Worm (Caenorhabditis elegans) whole organism, L4 larva: ENCODE results near the gene msd-2.
A peak's percentile ranks its signal among the peaks of the same experiment; 100 is the strongest.

Source experiments
- T20F7.1 ChIP-seq: fragments of 200-800 bp; sonication (Bioruptor generic); optimal IDR thresholded peaks from 2 replicates; lab custom pipeline; 2018; ENCODE audit warnings: mild to moderate bottlenecking, missing genetic modification characterization, missing compliant biosample characterization
- Y48G9A.11 ChIP-seq: fragments of 200-800 bp; sonication (Bioruptor generic); IDR thresholded peaks from 2 replicates; pipeline ENCODE4 v1.3.6; 2022; ENCODE audit warnings: missing genetic modification reagents, missing genetic modification characterization, missing compliant biosample characterization
- ZK546.5 ChIP-seq, 2 experiments: sonication (generic microtip); optimal IDR thresholded peaks; 2 replicates each; lab custom pipeline; 2017; ENCODE audit warnings: missing biosample characterization in 2 of 2, missing genetic modification characterization in 2 of 2
- aha-1 ChIP-seq: fragments of 150-350 bp; peaks from one replicate; lab custom pipeline; 2014; ENCODE audit warnings: missing biosample characterization, missing genetic modification characterization
- aly-2 ChIP-seq: sonication (generic microtip); optimal IDR thresholded peaks from 2 replicates; lab custom pipeline; 2018; ENCODE audit warnings: missing biosample characterization, missing genetic modification characterization
- arid-1 ChIP-seq: fragments of 200-800 bp; sonication (Bioruptor generic); conservative IDR thresholded peaks from 2 replicates; pipeline ENCODE4 v1.3.6; 2022; ENCODE audit warnings: missing genetic modification reagents, missing genetic modification characterization, missing compliant biosample characterization
- attf-4 ChIP-seq: sonication (generic microtip); optimal IDR thresholded peaks from 3 replicates; lab custom pipeline; 2017; ENCODE audit warnings: missing biosample characterization, missing genetic modification characterization
- ceh-20 ChIP-seq: fragments of 200-800 bp; sonication (Bioruptor generic); IDR thresholded peaks from 2 replicates; pipeline ENCODE4 v1.3.6; 2022; ENCODE audit warnings: missing genetic modification reagents, missing genetic modification characterization, missing compliant biosample characterization
- ceh-28 ChIP-seq: fragments of 150-350 bp; optimal IDR thresholded peaks from 2 replicates; lab custom pipeline; 2014; ENCODE audit warnings: missing biosample characterization, missing genetic modification reagents, missing genetic modification characterization
- ceh-44 ChIP-seq: fragments of 200-800 bp; sonication (Bioruptor generic); IDR thresholded peaks from 2 replicates; pipeline ENCODE4 v1.3.6; 2022; ENCODE audit warnings: missing genetic modification reagents, missing genetic modification characterization, missing compliant biosample characterization
- ceh-62 ChIP-seq: sonication (generic microtip); optimal IDR thresholded peaks from 2 replicates; lab custom pipeline; 2017; ENCODE audit warnings: missing biosample characterization, missing genetic modification characterization
- ceh-82 ChIP-seq: sonication (generic microtip); optimal IDR thresholded peaks from 2 replicates; lab custom pipeline; 2017; ENCODE audit warnings: missing biosample characterization, missing genetic modification characterization
- ces-1 ChIP-seq: fragments of 150-350 bp; sonication (generic microtip); optimal IDR thresholded peaks from 4 replicates; lab custom pipeline; 2014; ENCODE audit warnings: missing biosample characterization, missing genetic modification reagents, missing genetic modification characterization
- ctbp-1 ChIP-seq: fragments of 200-800 bp; sonication (Bioruptor generic); IDR thresholded peaks from 2 replicates; pipeline ENCODE4 v1.3.6; 2022; ENCODE audit warnings: missing genetic modification reagents, missing genetic modification characterization, missing compliant biosample characterization
- daf-16 ChIP-seq, 3 experiments: sonication (generic microtip); optimal IDR thresholded peaks; 2 replicates each; lab custom pipeline; 2016 to 2017; ENCODE audit warnings: missing genetic modification characterization in 3 of 3, missing genetic modification reagents in 3 of 3, mild to moderate bottlenecking in 2 of 3, missing compliant biosample characterization in 2 of 3, missing biosample characterization in 1 of 3, moderate library complexity in 1 of 3
- daf-19 ChIP-seq: fragments of 200-800 bp; sonication (Bioruptor generic); conservative IDR thresholded peaks from 2 replicates; pipeline ENCODE4 v1.3.6; 2022; ENCODE audit warnings: missing genetic modification characterization, missing compliant biosample characterization
- daf-8 ChIP-seq: fragments of 200-800 bp; sonication (Bioruptor generic); IDR thresholded peaks from 2 replicates; pipeline ENCODE4 v1.3.6; 2022; ENCODE audit warnings: missing genetic modification characterization, missing compliant biosample characterization
- dpl-1 ChIP-seq: fragments of 150-350 bp; optimal IDR thresholded peaks from 2 replicates; lab custom pipeline; 2014; ENCODE audit warnings: missing biosample characterization, missing genetic modification reagents, missing genetic modification characterization
- dve-1 ChIP-seq: sonication (generic microtip); optimal IDR thresholded peaks from 2 replicates; lab custom pipeline; 2017; ENCODE audit warnings: antibody characterized with exemption, mild to moderate bottlenecking, missing genetic modification characterization, missing compliant biosample characterization; ENCODE audit not compliant: insufficient read depth
- egl-27 ChIP-seq: sonication (generic microtip); optimal IDR thresholded peaks from 3 replicates; lab custom pipeline; 2017; ENCODE audit warnings: missing biosample characterization, missing genetic modification reagents, missing genetic modification characterization
- fkh-10 ChIP-seq: fragments of 150-350 bp; optimal IDR thresholded peaks from 2 replicates; lab custom pipeline; 2014; ENCODE audit warnings: missing biosample characterization, missing genetic modification reagents, missing genetic modification characterization
- fos-1 ChIP-seq: fragments of 150-350 bp; optimal IDR thresholded peaks from 2 replicates; lab custom pipeline; 2014; ENCODE audit warnings: missing biosample characterization, missing genetic modification characterization
- gei-8 ChIP-seq: fragments of 200-800 bp; sonication (Bioruptor generic); optimal IDR thresholded peaks from 2 replicates; lab custom pipeline; 2018; ENCODE audit warnings: mild to moderate bottlenecking, missing genetic modification characterization, missing compliant biosample characterization
- hif-1 ChIP-seq, 2 experiments: sonication (generic microtip); optimal IDR thresholded peaks; 2 replicates each; lab custom pipeline; 2016 to 2017; ENCODE audit warnings: missing compliant biosample characterization in 2 of 2, missing genetic modification characterization in 2 of 2, missing genetic modification reagents in 2 of 2, missing genotype in 2 of 2, mild to moderate bottlenecking in 1 of 2
- hmg-1.1 ChIP-seq: fragments of 200-800 bp; sonication (Bioruptor generic); IDR thresholded peaks from 2 replicates; pipeline ENCODE4 v1.3.6; 2022; ENCODE audit warnings: missing genetic modification reagents, missing genetic modification characterization, missing compliant biosample characterization
- lin-13 ChIP-seq: fragments of 150-350 bp; optimal IDR thresholded peaks from 2 replicates; lab custom pipeline; 2014; ENCODE audit warnings: missing biosample characterization, missing genetic modification reagents, missing genetic modification characterization
- lin-38 ChIP-seq: fragments of 200-800 bp; sonication (Bioruptor generic); IDR thresholded peaks from 2 replicates; pipeline ENCODE4 v1.3.6; 2022; ENCODE audit warnings: missing genetic modification reagents, missing genetic modification characterization, missing compliant biosample characterization
- lsy-2 ChIP-seq, 2 experiments: fragments of 150-350 bp in 1 of 2; sonication (generic microtip) in 1 of 2; optimal IDR thresholded peaks; 2 replicates each; lab custom pipeline; 2014 to 2017; ENCODE audit warnings: missing biosample characterization in 2 of 2, missing genetic modification characterization in 2 of 2
- mdl-1 ChIP-seq, 2 experiments: fragments of 150-350 bp in 1 of 2; sonication (generic microtip) in 1 of 2; optimal IDR thresholded peaks; 2 replicates each; lab custom pipeline; 2014 to 2017; ENCODE audit warnings: missing biosample characterization in 2 of 2, missing genetic modification characterization in 2 of 2
- mdt-29 ChIP-seq: fragments of 200-800 bp; sonication (Bioruptor generic); IDR thresholded peaks from 2 replicates; pipeline ENCODE4 v1.3.6; 2022; ENCODE audit warnings: missing genetic modification reagents, missing genetic modification characterization, missing compliant biosample characterization
- mep-1 ChIP-seq: fragments of 150-350 bp; sonication (generic microtip); optimal IDR thresholded peaks from 3 replicates; lab custom pipeline; 2014; ENCODE audit warnings: missing biosample characterization, missing genetic modification characterization
- mes-2 ChIP-seq: sonication (generic microtip); optimal IDR thresholded peaks from 2 replicates; lab custom pipeline; 2016; ENCODE audit warnings: missing genotype, mild to moderate bottlenecking, missing genetic modification characterization, missing compliant biosample characterization; ENCODE audit not compliant: poor library complexity, severe bottlenecking
- mxl-2 ChIP-seq: fragments of 200-800 bp; sonication (Bioruptor generic); conservative IDR thresholded peaks from 2 replicates; pipeline ENCODE4 v1.3.6; 2022; ENCODE audit warnings: missing genetic modification reagents, missing genetic modification characterization, missing compliant biosample characterization
- nhr-111 ChIP-seq: fragments of 200-800 bp; sonication (Bioruptor generic); optimal IDR thresholded peaks from 2 replicates; lab custom pipeline; 2018; ENCODE audit warnings: mild to moderate bottlenecking, missing genetic modification characterization, missing compliant biosample characterization
- nhr-28 ChIP-seq: fragments of 150-350 bp; optimal IDR thresholded peaks from 2 replicates; lab custom pipeline; 2014; ENCODE audit warnings: missing biosample characterization, missing genetic modification characterization
- pha-4 ChIP-seq, 2 experiments: fragments of 150-350 bp in 1 of 2; fragments of 200-800 bp in 1 of 2; sonication (Bioruptor generic) in 1 of 2; IDR thresholded peaks in 1 of 2; optimal IDR thresholded peaks in 1 of 2; 2 replicates each; pipeline versions ENCODE4 v1.3.6 to Lab custom; 2014 to 2022; ENCODE audit warnings: missing genetic modification characterization in 2 of 2, missing genetic modification reagents in 2 of 2, missing biosample characterization in 1 of 2, missing compliant biosample characterization in 1 of 2
- php-3 ChIP-seq: fragments of 200-800 bp; sonication (Bioruptor generic); IDR thresholded peaks from 2 replicates; pipeline ENCODE4 v1.3.6; 2022; ENCODE audit warnings: missing genetic modification reagents, missing genetic modification characterization, missing compliant biosample characterization
- pqm-1 ChIP-seq: sonication (generic microtip); optimal IDR thresholded peaks from 2 replicates; lab custom pipeline; 2017; ENCODE audit warnings: missing biosample characterization, missing genetic modification characterization
- set-16 ChIP-seq: fragments of 200-800 bp; sonication (Bioruptor generic); IDR thresholded peaks from 2 replicates; pipeline ENCODE4 v1.3.6; 2022; ENCODE audit warnings: missing genetic modification reagents, missing genetic modification characterization, missing compliant biosample characterization
- snpc-1.2 ChIP-seq: fragments of 200-800 bp; sonication (Bioruptor generic); IDR thresholded peaks from 2 replicates; pipeline ENCODE4 v1.3.6; 2022; ENCODE audit warnings: missing genetic modification reagents, missing genetic modification characterization, missing compliant biosample characterization
- tra-1 ChIP-seq: fragments of 200-800 bp; sonication (Bioruptor generic); IDR thresholded peaks from 2 replicates; pipeline ENCODE4 v1.3.6; 2022; ENCODE audit warnings: missing genetic modification reagents, missing genetic modification characterization, missing compliant biosample characterization
- unc-130 ChIP-seq: sonication (generic microtip); optimal IDR thresholded peaks from 2 replicates; lab custom pipeline; 2016; ENCODE audit warnings: missing genetic modification reagents, missing genetic modification characterization, missing compliant biosample characterization
- unc-39 ChIP-seq: sonication (generic microtip); optimal IDR thresholded peaks from 2 replicates; lab custom pipeline; 2017; ENCODE audit warnings: missing biosample characterization, missing genetic modification characterization
- zip-11 ChIP-seq: fragments of 200-800 bp; sonication (Bioruptor generic); IDR thresholded peaks from 2 replicates; pipeline ENCODE4 v1.3.6; 2022; ENCODE audit warnings: missing genetic modification characterization, missing compliant biosample characterization
- ztf-11 ChIP-seq: fragments of 150-350 bp; optimal IDR thresholded peaks from 2 replicates; lab custom pipeline; 2014; ENCODE audit warnings: missing biosample characterization, missing genetic modification characterization
- ztf-7 ChIP-seq: fragments of 150-350 bp; optimal IDR thresholded peaks from 2 replicates; lab custom pipeline; 2014; ENCODE audit warnings: missing biosample characterization, missing genetic modification characterization

msd-2 gene

DNA sequence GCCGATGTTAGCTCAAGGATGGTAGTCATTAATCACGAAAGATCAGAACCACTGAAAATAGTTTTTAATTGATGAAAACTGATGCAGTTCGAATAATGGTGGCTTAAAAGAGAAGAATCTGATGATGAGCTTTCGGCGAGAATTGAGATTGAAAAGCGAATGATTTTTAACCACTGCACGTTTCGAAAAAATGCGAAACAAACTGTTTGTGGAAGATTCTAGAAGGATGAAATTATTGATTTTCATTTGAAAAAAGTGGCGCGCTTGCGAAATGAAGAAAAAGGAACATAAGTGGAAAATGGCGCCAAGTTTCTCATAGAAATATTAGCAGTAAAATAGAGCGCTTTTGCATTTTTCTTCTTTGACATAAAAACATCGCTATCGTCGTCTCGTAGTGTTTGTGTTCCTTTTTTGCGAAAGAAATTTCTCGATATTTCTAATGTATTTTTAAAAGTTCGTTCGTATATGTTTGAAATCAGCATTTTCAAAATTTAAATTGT lies 33.9 kb upstream of the msd-2 start, which contains the start of gene uba-1 (continued):
- TF ChIP-seq ceh-62: no peak
- peak; percentile 52 for TF ChIP-seq dpl-1 (GFP tag; lab: Kevin White, UChicago)
- TF ChIP-seq egl-27 (tag; lab: Kevin White, UChicago): no peak
- TF ChIP-seq aly-2 (tag; lab: Kevin White, UChicago): no peak

DNA sequence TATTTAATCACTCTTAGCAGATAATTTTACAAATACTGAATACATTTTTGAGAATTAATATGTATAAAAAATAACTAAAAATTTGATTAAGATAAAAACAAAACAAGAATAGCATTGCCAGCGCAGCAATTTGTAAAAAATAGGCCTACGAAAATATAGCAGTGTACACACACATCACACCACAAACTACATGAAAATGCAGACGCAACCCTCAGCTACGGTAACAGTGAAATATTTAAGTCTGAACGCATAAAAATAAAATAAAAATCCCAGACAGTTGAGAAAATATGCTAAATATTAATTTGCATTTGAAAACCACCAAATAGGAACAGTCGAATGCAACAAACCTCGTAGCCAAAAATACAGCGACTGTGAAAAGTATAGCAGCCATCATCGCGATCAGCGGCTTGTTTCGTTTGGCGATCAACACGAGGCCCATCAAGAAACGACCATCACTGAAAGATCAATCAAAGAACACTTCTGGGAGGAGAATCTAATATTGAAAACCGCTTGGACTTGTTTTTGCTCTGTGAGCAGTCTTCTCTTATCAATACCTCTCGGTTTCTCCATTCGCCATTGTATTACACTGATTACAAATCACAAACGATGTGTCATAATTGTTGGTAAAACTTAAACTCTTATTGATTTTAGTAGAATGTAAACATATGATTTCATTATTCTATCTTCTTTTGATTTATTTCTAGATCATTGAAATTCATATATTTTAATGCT lies 30.2 kb upstream of the msd-2 start, which contains the start of gene pyp-1:
Gene pyp-1 (minus strand): TSS at position 439 of the 732 bp plus-strand sequence.
- no peak for TF ChIP-seq daf-8
- peak; percentile 9 for TF ChIP-seq unc-130 (GFP tag; lab: Kevin White, UChicago)
- TF ChIP-seq ceh-44 (GFP tag; lab: Robert Waterston, UW): no peak
- TF ChIP-seq daf-19: no peak
- no peak for TF ChIP-seq aly-2 (tag; lab: Kevin White, UChicago)
- TF ChIP-seq dve-1: peak; percentile 74
- 0 out of 2 replicates have a peak, but pooled peaks have one; percentile 20 for TF ChIP-seq Y48G9A.11 (GFP tag; lab: Robert Waterston, UW)
- TF ChIP-seq mdl-1 (tag; optimal IDR thresholded peaks at IDR 0.05; lab: Kevin White, UChicago): peak in 1 of 2 experiments; percentile 32
- no peak for TF ChIP-seq php-3
- no peak for TF ChIP-seq ztf-7 (tag; lab: Kevin White, UChicago)
- TF ChIP-seq ZK546.5 (tag; optimal IDR thresholded peaks at IDR 0.05; lab: Kevin White, UChicago): no peak
- peak; percentile 42 for TF ChIP-seq lin-38
- TF ChIP-seq mes-2 (tag; lab: Kevin White, UChicago): peak; percentile 40
- 0 out of 2 replicates have a peak, but pooled peaks have one; percentile 12 for TF ChIP-seq mdt-29 (GFP tag; lab: Robert Waterston, UW)
- peak in 1 of 2 experiments; percentile 13 for TF ChIP-seq hif-1 (tag; optimal IDR thresholded peaks at IDR 0.05; lab: Kevin White, UChicago)
- no peak for TF ChIP-seq egl-27 (tag; lab: Kevin White, UChicago)
- 0 out of 2 replicates have a peak, but pooled peaks have one; percentile 37 for TF ChIP-seq snpc-1.2 (GFP tag; lab: Robert Waterston, UW)
- TF ChIP-seq zip-11 (GFP tag; lab: Robert Waterston, UW): no peak
- TF ChIP-seq ztf-11 (tag; lab: Kevin White, UChicago): no peak
- TF ChIP-seq nhr-111 (GFP tag; lab: Kevin White, UChicago): no peak
- TF ChIP-seq mxl-2: no peak
- TF ChIP-seq ceh-82 (tag; lab: Kevin White, UChicago): no peak
- TF ChIP-seq arid-1 (GFP tag; lab: Robert Waterston, UW): 0 out of 2 replicates have a peak, but pooled peaks have one; percentile 4
- no peak for TF ChIP-seq attf-4 (tag; lab: Kevin White, UChicago)
- TF ChIP-seq hmg-1.1 (GFP tag; lab: Robert Waterston, UW): no peak
- TF ChIP-seq daf-16 (GFP tag; optimal IDR thresholded peaks at IDR 0.05; lab: Kevin White, UChicago): peak in 1 of 2 experiments; percentile 68
- peak; percentile 92 for TF ChIP-seq daf-16 (tag; optimal IDR thresholded peaks at IDR 0.05; lab: Kevin White, UChicago)
- peak; percentile 67 for TF ChIP-seq nhr-28
- TF ChIP-seq aha-1 (tag; lab: Kevin White, UChicago): no peak
- TF ChIP-seq unc-39 (tag; lab: Kevin White, UChicago): no peak
- TF ChIP-seq gei-8 (GFP tag; lab: Kevin White, UChicago): no peak
- no peak for TF ChIP-seq tra-1
- no peak for TF ChIP-seq set-16
- peak; percentile 6 for TF ChIP-seq pqm-1 (tag; lab: Kevin White, UChicago)
- TF ChIP-seq ces-1: no peak
- no peak for TF ChIP-seq pha-4 (GFP tag; IDR thresholded peaks at IDR 0.05; lab: Robert Waterston, UW)
- TF ChIP-seq pha-4 (tag; optimal IDR thresholded peaks at IDR 0.05; lab: Kevin White, UChicago): peak; percentile 48
- TF ChIP-seq ceh-20: no peak
- no peak for TF ChIP-seq T20F7.1 (GFP tag; lab: Kevin White, UChicago)
- no peak for TF ChIP-seq fos-1 (tag; lab: Kevin White, UChicago)
- TF ChIP-seq fkh-10 (GFP tag; lab: Kevin White, UChicago): no peak
- TF ChIP-seq ceh-28 (tag; lab: Kevin White, UChicago): no peak
- peak; percentile 9 for TF ChIP-seq mep-1 (tag; lab: Kevin White, UChicago)
- TF ChIP-seq lin-13 (GFP tag; lab: Kevin White, UChicago): no peak
- TF ChIP-seq ctbp-1: no peak
- TF ChIP-seq lsy-2 (tag; optimal IDR thresholded peaks at IDR 0.05; lab: Kevin White, UChicago): peak in 1 of 2 experiments; percentile 57
